Fruit fly (Drosophila melanogaster) whole organism, prepupa: ENCODE results near the gene CG5199.

Experiments used
- CG8632 ChIP-seq: fragments of 200-800 bp; sonication (Bioruptor generic); optimal IDR thresholded peaks from 3 replicates; lab custom pipeline; 2016; ENCODE audit warnings: missing biosample characterization, missing genetic modification characterization
- Eip75B ChIP-seq: fragments of 200-800 bp; sonication (Bioruptor generic); optimal IDR thresholded peaks from 3 replicates; lab custom pipeline; 2016; ENCODE audit warnings: missing biosample characterization, missing genetic modification characterization

DNA sequence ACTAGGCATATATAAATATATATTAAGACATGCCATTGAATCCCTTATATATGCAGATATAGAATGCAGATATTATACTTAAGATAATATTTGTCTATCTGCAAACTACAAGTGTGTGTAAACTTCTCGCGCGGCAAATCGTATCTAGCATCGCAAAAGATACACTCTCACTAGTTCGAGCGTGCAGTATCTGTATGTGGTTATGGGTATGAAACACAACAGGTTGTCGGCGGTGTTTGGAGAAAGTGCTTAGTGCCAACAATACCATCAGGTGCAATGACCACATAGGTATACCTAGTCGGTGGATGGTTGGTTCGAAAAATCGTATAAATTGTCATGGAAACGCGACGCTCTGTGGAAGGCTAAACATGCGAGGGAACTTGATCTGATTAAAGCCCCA lies 48.1 kb downstream of the CG5199 start:
- TF ChIP-seq CG8632 (GFP tag; lab: Kevin White, UChicago) (no peak), Eip75B (no peak)
